Fruit fly (Drosophila melanogaster) whole organism, wandering third instar larva: Measurements from ENCODE around the gene TrpA1.

Source experiments
- Hr78 ChIP-seq: fragments of >200 bp; optimal IDR thresholded peaks from 2 replicates; lab custom pipeline; 2017; ENCODE audit warnings: missing biosample characterization, missing genetic modification characterization
- N ChIP-seq: fragments of >200 bp; optimal IDR thresholded peaks from 2 replicates; lab custom pipeline; 2018; ENCODE audit warnings: missing biosample characterization, missing external identifiers, missing genetic modification characterization
- br ChIP-seq: fragments of 200-800 bp; sonication (Bioruptor generic); optimal IDR thresholded peaks from 2 replicates; lab custom pipeline; 2016; ENCODE audit warnings: missing biosample characterization, missing genetic modification characterization
- pan ChIP-seq: fragments of >200 bp; optimal IDR thresholded peaks from 2 replicates; lab custom pipeline; 2017
- usp ChIP-seq: fragments of >200 bp; optimal IDR thresholded peaks from 2 replicates; lab custom pipeline; 2017; ENCODE audit warnings: missing biosample characterization, missing genetic modification characterization

DNA sequence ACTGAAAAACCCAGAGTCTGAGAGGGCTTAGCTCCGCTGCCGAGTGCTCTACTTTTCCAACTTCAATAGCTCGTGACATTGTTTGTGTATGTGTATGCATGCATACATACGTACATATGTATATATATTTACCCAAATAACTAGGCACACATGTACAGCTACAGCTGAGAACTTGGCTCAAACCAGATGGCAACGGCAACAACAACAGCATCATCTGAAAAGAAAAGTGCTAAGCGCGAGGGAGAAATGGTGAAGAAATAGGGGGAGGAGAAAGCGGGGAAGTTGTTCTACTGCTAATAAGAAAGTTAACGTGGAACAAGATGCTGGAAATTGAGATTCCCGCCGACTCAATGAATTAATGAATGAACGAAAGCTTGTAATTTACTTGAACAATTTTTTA is 20.0 kb upstream of the TrpA1 start:
- TF ChIP-seq usp (no peak), br (GFP tag; lab: Kevin White, UChicago) (no peak), N (no peak), pan (no peak), Hr78 (no peak)
